Worm (Caenorhabditis elegans) whole organism, L3 larva: Measurements from ENCODE around the gene C03B1.13.

Experiments
- ZK546.5 ChIP-seq: sonication (generic microtip); optimal IDR thresholded peaks from 2 replicates; lab custom pipeline; 2017; ENCODE audit warnings: missing biosample characterization, missing genetic modification characterization
- aly-2 ChIP-seq: fragments of 150-350 bp; optimal IDR thresholded peaks from 2 replicates; lab custom pipeline; 2014; ENCODE audit warnings: missing biosample characterization, missing genetic modification characterization
- ama-1 ChIP-seq: fragments of 150-350 bp; optimal IDR thresholded peaks from 2 replicates; lab custom pipeline; 2018
- ceh-16 ChIP-seq: sonication (generic microtip); optimal IDR thresholded peaks from 2 replicates; lab custom pipeline; 2017; ENCODE audit warnings: missing biosample characterization, missing genetic modification characterization
- ceh-28 ChIP-seq: fragments of 150-350 bp; optimal IDR thresholded peaks from 2 replicates; lab custom pipeline; 2014; ENCODE audit warnings: missing biosample characterization, missing genetic modification reagents, missing genetic modification characterization
- ceh-82 ChIP-seq: fragments of 150-350 bp; optimal IDR thresholded peaks from 2 replicates; lab custom pipeline; 2014; ENCODE audit warnings: missing biosample characterization, missing genetic modification characterization
- ceh-9 ChIP-seq: sonication (generic microtip); optimal IDR thresholded peaks from 2 replicates; lab custom pipeline; 2018; ENCODE audit warnings: missing biosample characterization, missing genetic modification characterization
- daf-12 ChIP-seq: fragments of 150-350 bp; optimal IDR thresholded peaks from 2 replicates; lab custom pipeline; 2014; ENCODE audit warnings: missing biosample characterization, missing genetic modification reagents, missing genetic modification characterization
- elt-3 ChIP-seq, 3 experiments: fragments of 150-350 bp in 1 of 3; sonication (generic microtip) in 2 of 3; optimal IDR thresholded peaks; 2 replicates in 2 of 3; 4 replicates in 1 of 3; lab custom pipeline; 2014 to 2017; ENCODE audit warnings: missing biosample characterization in 3 of 3, missing genetic modification characterization in 3 of 3
- eor-1 ChIP-seq, 2 experiments: fragments of 150-350 bp; optimal IDR thresholded peaks; 2 replicates each; lab custom pipeline; 2014 to 2018; ENCODE audit warnings: missing biosample characterization in 2 of 2, missing genetic modification characterization in 2 of 2
- fkh-10 ChIP-seq: sonication (generic microtip); optimal IDR thresholded peaks from 2 replicates; lab custom pipeline; 2017; ENCODE audit warnings: missing biosample characterization, missing genetic modification reagents, missing genetic modification characterization
- fos-1 ChIP-seq: fragments of 150-350 bp; optimal IDR thresholded peaks from 2 replicates; lab custom pipeline; 2014; ENCODE audit warnings: missing biosample characterization, missing genetic modification characterization
- lin-15B ChIP-seq: fragments of 150-350 bp; optimal IDR thresholded peaks from 2 replicates; lab custom pipeline; 2014; ENCODE audit warnings: missing biosample characterization, missing genetic modification characterization
- lin-39 ChIP-seq: fragments of 150-350 bp; optimal IDR thresholded peaks from 2 replicates; lab custom pipeline; 2018; ENCODE audit warnings: missing biosample characterization, missing genetic modification reagents, missing genetic modification characterization
- lsy-12 ChIP-seq: sonication (generic microtip); optimal IDR thresholded peaks from 2 replicates; lab custom pipeline; 2016; ENCODE audit warnings: mild to moderate bottlenecking, missing genetic modification characterization, missing compliant biosample characterization
- mdl-1 ChIP-seq: fragments of 150-350 bp; optimal IDR thresholded peaks from 2 replicates; lab custom pipeline; 2014; ENCODE audit warnings: missing biosample characterization, missing genetic modification characterization
- mml-1 ChIP-seq: fragments of 150-350 bp; sonication (generic microtip); optimal IDR thresholded peaks from 3 replicates; lab custom pipeline; 2014; ENCODE audit warnings: missing biosample characterization, missing genetic modification characterization
- nfya-1 ChIP-seq: sonication (generic microtip); optimal IDR thresholded peaks from 2 replicates; lab custom pipeline; 2017; ENCODE audit warnings: missing genetic modification characterization, mild to moderate bottlenecking, missing compliant biosample characterization, antibody characterized with exemption, moderate library complexity; ENCODE audit not compliant: insufficient read depth
- nhr-11 ChIP-seq: fragments of 150-350 bp; optimal IDR thresholded peaks from 2 replicates; lab custom pipeline; 2014; ENCODE audit warnings: missing biosample characterization, missing genetic modification characterization
- nhr-23 ChIP-seq: fragments of 150-350 bp; optimal IDR thresholded peaks from 2 replicates; lab custom pipeline; 2014; ENCODE audit warnings: missing biosample characterization, missing genetic modification reagents, missing genetic modification characterization
- nhr-25 ChIP-seq: sonication (generic microtip); optimal IDR thresholded peaks from 2 replicates; lab custom pipeline; 2017; ENCODE audit warnings: missing biosample characterization, missing genetic modification characterization
- nhr-28 ChIP-seq: fragments of 150-350 bp; optimal IDR thresholded peaks from 2 replicates; lab custom pipeline; 2014; ENCODE audit warnings: missing biosample characterization, missing genetic modification characterization
- nhr-43 ChIP-seq: sonication (generic microtip); optimal IDR thresholded peaks from 2 replicates; lab custom pipeline; 2016; ENCODE audit warnings: mild to moderate bottlenecking, missing genetic modification characterization, missing compliant biosample characterization; ENCODE audit not compliant: poor library complexity, severe bottlenecking
- nhr-76 ChIP-seq: fragments of 150-350 bp; sonication (generic microtip); optimal IDR thresholded peaks from 5 replicates; lab custom pipeline; 2014; ENCODE audit warnings: missing biosample characterization, missing genetic modification characterization
- nhr-77 ChIP-seq: fragments of 150-350 bp; optimal IDR thresholded peaks from 2 replicates; lab custom pipeline; 2014; ENCODE audit warnings: missing biosample characterization, missing genetic modification characterization
- pha-4 ChIP-seq: fragments of 150-350 bp; optimal IDR thresholded peaks from 2 replicates; lab custom pipeline; 2014; ENCODE audit warnings: missing biosample characterization, missing genetic modification reagents, missing genetic modification characterization
- skn-1 ChIP-seq: fragments of 150-350 bp; optimal IDR thresholded peaks from 2 replicates; lab custom pipeline; 2014; ENCODE audit warnings: missing biosample characterization, missing genetic modification characterization
- ztf-11 ChIP-seq: fragments of 150-350 bp; optimal IDR thresholded peaks from 2 replicates; lab custom pipeline; 2014; ENCODE audit warnings: missing biosample characterization, missing genetic modification characterization
- ztf-4 ChIP-seq: fragments of 150-350 bp; optimal IDR thresholded peaks from 2 replicates; lab custom pipeline; 2014; ENCODE audit warnings: missing biosample characterization, missing genetic modification characterization

C03B1.13 gene

DNA sequence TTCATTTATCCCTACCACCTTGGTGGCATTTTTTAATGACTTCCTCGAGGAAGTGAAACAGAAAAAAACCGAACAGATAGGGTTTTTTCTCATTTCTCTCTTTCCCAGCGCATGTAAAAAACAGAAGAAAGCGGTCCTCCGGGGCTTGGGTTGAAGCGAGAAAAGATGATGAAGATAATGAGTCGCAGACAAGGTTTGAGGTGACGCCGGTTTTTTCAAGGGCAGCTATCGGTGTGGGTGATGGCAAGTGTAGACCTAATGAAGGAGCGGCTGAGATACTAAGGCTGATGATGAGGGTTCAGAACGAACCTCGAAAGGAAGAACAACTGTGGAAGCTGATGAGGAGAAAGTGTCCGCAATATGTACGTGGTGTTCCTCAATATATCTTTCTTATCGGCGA lies 17.0 kb downstream of the C03B1.13 start:
- TF ChIP-seq nfya-1 (tag; lab: Kevin White, UChicago), result peak; percentile 20
- TF ChIP-seq aly-2 (tag; lab: Kevin White, UChicago), result no peak
- peak in 1 of 3 experiments; percentile 48 for TF ChIP-seq elt-3 (tag; optimal IDR thresholded peaks at IDR 0.05; lab: Kevin White, UChicago)
- TF ChIP-seq nhr-11 (tag; lab: Kevin White, UChicago), result no peak
- peak; percentile 85 for TF ChIP-seq nhr-25 (tag; lab: Kevin White, UChicago)
- TF ChIP-seq nhr-77 (tag; lab: Kevin White, UChicago), result no peak
- no peak for TF ChIP-seq nhr-76 (tag; lab: Kevin White, UChicago)
- no peak for TF ChIP-seq lsy-12
- TF ChIP-seq nhr-23 (tag; lab: Kevin White, UChicago), result peak; percentile 50
- peak; percentile 67 for TF ChIP-seq nhr-43 (tag; lab: Kevin White, UChicago)
- no peak for TF ChIP-seq fos-1
- peak; percentile 12 for TF ChIP-seq lin-39 (tag; lab: Kevin White, UChicago)
- TF ChIP-seq ceh-28, result peak; percentile 54
- no peak for TF ChIP-seq skn-1 (tag; lab: Kevin White, UChicago)
- no peak for TF ChIP-seq lin-15B

DNA sequence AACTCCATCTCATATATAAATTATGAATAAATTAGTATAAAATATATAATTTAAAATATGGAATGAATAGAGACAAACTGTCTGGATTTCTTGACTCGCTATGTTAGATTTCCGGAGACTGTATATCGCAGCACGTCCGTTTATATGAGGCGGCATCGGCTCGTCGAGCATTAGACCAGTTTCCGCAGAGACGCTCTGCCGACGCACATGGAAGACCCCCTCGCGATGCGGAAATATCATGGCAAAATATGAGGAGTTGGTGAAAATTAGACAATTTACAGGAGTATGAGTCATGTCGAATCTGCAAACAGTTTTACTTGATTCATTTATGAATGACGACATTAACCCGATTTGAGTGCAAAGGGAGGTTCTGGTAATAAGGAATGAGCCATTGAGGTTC lies 18.3 kb downstream of the C03B1.13 start, which contains the start of gene chtb-3:
Gene chtb-3, minus strand, starts transcription at position 101 of the 400 bp plus-strand sequence.
- TF ChIP-seq ceh-16, result no peak
- TF ChIP-seq nhr-28 (tag; lab: Kevin White, UChicago), result no peak
- no peak for TF ChIP-seq nhr-11 (tag; lab: Kevin White, UChicago)
- no peak for TF ChIP-seq nhr-25 (tag; lab: Kevin White, UChicago)
- TF ChIP-seq skn-1 (tag; lab: Kevin White, UChicago), result no peak
- no peak for TF ChIP-seq ztf-11 (tag; lab: Kevin White, UChicago)
- TF ChIP-seq pha-4 (tag; lab: Kevin White, UChicago), result no peak
- no peak for TF ChIP-seq daf-12
- no peak for TF ChIP-seq ceh-9
- TF ChIP-seq ZK546.5 (tag; lab: Kevin White, UChicago), result no peak
- no peak for TF ChIP-seq eor-1 (tag; optimal IDR thresholded peaks at IDR 0.05; lab: Kevin White, UChicago)
- TF ChIP-seq ceh-28, result no peak
- TF ChIP-seq lsy-12, result no peak
- TF ChIP-seq fos-1, result no peak
- TF ChIP-seq nhr-43 (tag; lab: Kevin White, UChicago), result no peak
- TF ChIP-seq nhr-77 (tag; lab: Kevin White, UChicago), result no peak
- no peak for TF ChIP-seq ceh-82 (tag; lab: Kevin White, UChicago)

DNA sequence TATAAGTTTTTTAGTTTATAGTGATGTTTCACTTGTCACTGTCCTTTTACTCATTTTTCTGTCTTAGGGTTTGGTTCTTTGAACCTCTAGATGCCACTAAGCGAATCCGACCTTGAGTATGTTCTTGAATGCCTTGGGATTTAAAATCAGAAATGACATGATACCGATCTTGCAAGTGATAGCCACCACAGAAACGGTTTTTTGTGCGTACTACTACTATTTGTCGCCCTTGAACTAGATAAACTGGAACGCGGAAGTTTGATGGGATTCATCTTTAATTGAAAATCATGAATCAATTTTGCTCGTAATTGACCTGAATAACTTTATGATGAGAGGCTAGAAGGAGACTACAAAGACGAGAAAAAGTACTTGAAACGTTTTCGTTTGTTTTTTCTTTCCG lies 19.0 kb downstream of the C03B1.13 start:
- peak; percentile 12 for TF ChIP-seq ceh-28
- no peak for TF ChIP-seq fkh-10 (GFP tag; lab: Kevin White, UChicago)
- peak in 1 of 3 experiments; percentile 24 for TF ChIP-seq elt-3 (tag; optimal IDR thresholded peaks at IDR 0.05; lab: Kevin White, UChicago)
- peak; percentile 76 for TF ChIP-seq nhr-23 (tag; lab: Kevin White, UChicago)
- TF ChIP-seq nhr-76 (tag; lab: Kevin White, UChicago), result no peak
- TF ChIP-seq nhr-25 (tag; lab: Kevin White, UChicago), result peak; percentile 83

DNA sequence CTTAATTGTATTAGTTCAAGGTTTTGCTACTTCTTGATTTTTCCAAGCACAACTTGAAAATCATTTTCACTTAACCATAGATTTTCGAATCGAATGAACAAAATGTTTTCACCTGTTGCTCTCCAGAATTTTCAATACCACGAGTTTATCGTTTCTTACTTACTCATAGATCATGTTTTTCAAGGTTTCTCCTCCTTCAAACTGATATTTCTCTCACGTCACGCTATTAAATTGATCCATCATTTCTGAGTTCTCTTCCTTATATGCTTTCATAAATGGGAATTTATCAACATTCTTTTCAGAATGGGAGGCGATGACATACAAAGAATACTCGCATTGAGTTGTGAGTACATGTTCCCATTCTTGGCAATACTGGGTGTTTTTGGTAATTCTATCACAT lies 26.5 kb downstream of the C03B1.13 start, which contains the start of gene npr-38:
Gene npr-38, plus strand, starts transcription at position 301 of the 400 bp plus-strand sequence.
- TF ChIP-seq fos-1, result no peak
- no peak for TF ChIP-seq ztf-4
- no peak for TF ChIP-seq skn-1 (tag; lab: Kevin White, UChicago)
- TF ChIP-seq ceh-28, result no peak
- no peak for TF ChIP-seq ama-1 (lab: Kevin White, UChicago)
- no peak for TF ChIP-seq nhr-25 (tag; lab: Kevin White, UChicago)
- no peak for TF ChIP-seq ceh-9
- TF ChIP-seq lsy-12, result no peak
- TF ChIP-seq mdl-1 (tag; lab: Kevin White, UChicago), result no peak
- TF ChIP-seq nhr-76 (tag; lab: Kevin White, UChicago), result no peak
- no peak for TF ChIP-seq ZK546.5 (tag; lab: Kevin White, UChicago)

DNA sequence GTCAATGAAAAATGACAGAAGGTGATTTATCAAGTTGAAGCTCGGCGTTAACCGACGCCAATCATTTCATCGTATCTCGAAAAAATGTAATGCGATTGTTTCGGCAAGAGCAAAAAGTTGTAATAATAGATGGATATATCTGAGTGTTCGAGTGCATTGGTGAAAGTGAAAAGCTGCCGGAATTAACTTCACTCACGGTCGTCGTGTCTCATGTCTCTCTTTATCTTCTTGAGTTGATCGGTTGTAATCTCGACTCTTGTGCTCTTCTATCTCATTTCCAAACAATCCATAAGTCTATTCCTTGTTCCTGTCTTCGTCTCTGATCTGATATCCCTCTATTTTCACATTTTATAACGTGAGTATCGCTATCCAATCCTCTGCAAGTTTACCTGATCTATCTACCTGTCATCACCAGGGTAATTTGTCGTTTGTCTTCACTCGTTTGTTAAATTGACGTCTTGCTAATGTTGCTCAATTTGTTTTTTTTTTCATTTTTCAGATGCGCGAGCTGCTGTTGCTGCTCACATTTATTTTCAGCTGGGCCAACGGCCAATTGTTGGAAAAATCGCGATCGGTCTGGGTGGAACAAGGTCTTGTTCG lies 38.1 kb downstream of the C03B1.13 start, which contains the start of gene cest-16:
Gene cest-16, plus strand, starts transcription at position 302 of the 600 bp plus-strand sequence.
- TF ChIP-seq lsy-12 (no peak), ceh-9 (no peak), aly-2 (tag; lab: Kevin White, UChicago) (no peak), nhr-77 (tag; lab: Kevin White, UChicago) (no peak), mml-1 (tag; lab: Kevin White, UChicago) (no peak), ZK546.5 (tag; lab: Kevin White, UChicago) (no peak), nhr-76 (tag; lab: Kevin White, UChicago) (no peak), ama-1 (lab: Kevin White, UChicago) (no peak)
